Worm (Caenorhabditis elegans) whole organism, midembryonic: ENCODE results near the gene R03D7.15.
"Not testable (repeated sequence)": the region's sequence is repeated elsewhere in the genome, so short reads cannot be mapped to it uniquely, and the experiment has no call there.

Experiments
- T22C8.4 ChIP-seq: fragments of 200-800 bp; sonication (Bioruptor generic); IDR thresholded peaks from 2 replicates; pipeline ENCODE4 v1.3.6; 2022; ENCODE audit warnings: missing genetic modification characterization, missing compliant biosample characterization
- cog-1 ChIP-seq: sonication (generic microtip); optimal IDR thresholded peaks from 2 replicates; lab custom pipeline; 2016; ENCODE audit warnings: missing genetic modification characterization, missing compliant biosample characterization
- flt-1 ChIP-seq: fragments of 200-800 bp; sonication (Bioruptor generic); IDR thresholded peaks from 2 replicates; pipeline ENCODE4 v1.3.6; 2022; ENCODE audit warnings: missing genetic modification characterization, missing compliant biosample characterization
- klf-2 ChIP-seq: fragments of 200-800 bp; sonication (Bioruptor generic); conservative IDR thresholded peaks from 2 replicates; pipeline ENCODE4 v1.3.6; 2022; ENCODE audit warnings: missing genetic modification reagents, missing genetic modification characterization, missing compliant biosample characterization
- med-1 ChIP-seq: sonication (generic microtip); optimal IDR thresholded peaks from 2 replicates; lab custom pipeline; 2017; ENCODE audit warnings: missing genetic modification characterization, mild to moderate bottlenecking, missing compliant biosample characterization, antibody characterized with exemption, missing genetic modification reagents; ENCODE audit not compliant: insufficient read depth
- ref-1 ChIP-seq: fragments of 200-800 bp; sonication (Bioruptor generic); conservative IDR thresholded peaks from 2 replicates; pipeline ENCODE4 v1.3.6; 2022; ENCODE audit warnings: missing genetic modification reagents, missing genetic modification characterization, missing compliant biosample characterization
- tab-1 ChIP-seq: fragments of 200-800 bp; sonication (Bioruptor generic); IDR thresholded peaks from 2 replicates; pipeline ENCODE4 v1.3.6; 2022; ENCODE audit warnings: missing genetic modification characterization, missing compliant biosample characterization
- ztf-23 ChIP-seq: fragments of 200-800 bp; sonication (Bioruptor generic); IDR thresholded peaks from 2 replicates; pipeline ENCODE4 v1.3.6; 2022; ENCODE audit warnings: missing genetic modification reagents, missing genetic modification characterization, missing compliant biosample characterization
- ztf-29 ChIP-seq: fragments of 200-800 bp; sonication (Bioruptor generic); IDR thresholded peaks from 2 replicates; pipeline ENCODE4 v1.3.6; 2022; ENCODE audit warnings: missing genetic modification reagents, missing genetic modification characterization, missing compliant biosample characterization

The R03D7.15 gene

DNA sequence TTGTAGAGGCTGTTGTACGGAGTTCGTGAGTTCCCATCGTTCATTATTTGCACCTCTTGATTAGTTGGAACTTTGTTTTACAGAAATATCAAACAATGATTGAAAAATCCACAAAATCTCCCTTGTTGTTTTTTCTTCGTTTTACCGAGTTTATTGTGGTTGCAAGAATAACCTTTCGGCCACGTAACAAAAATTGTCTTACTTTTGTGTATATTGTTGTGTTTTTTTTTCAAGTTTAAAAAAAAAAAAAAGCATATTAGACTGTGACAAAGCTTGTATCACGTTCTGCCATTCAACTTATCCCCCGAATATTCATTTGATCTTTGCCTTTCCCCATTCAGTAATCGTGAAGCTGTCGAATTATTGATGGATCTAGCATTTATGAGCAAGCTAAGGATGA lies 24.8 kb upstream of the R03D7.15 start, which contains the start of gene F44F4.10:
F44F4.10 (minus strand) TSS at position 101 of the 400 bp plus-strand sequence.
- TF ChIP-seq ztf-29 (GFP tag; lab: Robert Waterston, UW): no peak

DNA sequence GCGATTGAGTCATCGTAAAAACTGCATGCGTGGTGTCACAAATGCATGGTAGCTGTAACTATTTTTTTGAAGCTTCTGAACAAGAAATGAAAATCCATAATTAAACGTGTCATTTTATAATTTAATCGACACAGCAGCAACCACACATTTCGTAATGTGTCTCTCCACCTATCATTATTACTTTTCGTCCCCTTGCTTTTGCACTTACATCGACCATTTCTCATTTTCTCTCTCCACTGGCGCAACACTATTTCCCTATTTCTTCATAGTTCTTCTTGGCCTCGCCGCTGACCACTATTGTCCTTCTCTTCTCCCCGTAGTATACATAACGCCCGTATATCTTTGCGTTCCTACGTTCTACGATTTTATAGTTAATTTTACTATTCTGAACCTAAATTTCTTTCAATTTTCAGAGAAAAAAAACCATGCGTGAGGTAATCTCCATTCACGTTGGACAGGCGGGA lies 23.7 kb upstream of the R03D7.15 start, which contains the start of gene tba-4:
tba-4 (plus strand) TSS at position 414 of the 464 bp plus-strand sequence.
- TF ChIP-seq ztf-23 (GFP tag; lab: Robert Waterston, UW): no peak
- no peak for TF ChIP-seq flt-1 (GFP tag; lab: Robert Waterston, UW)
- TF ChIP-seq cog-1: no peak
- TF ChIP-seq T22C8.4: no peak
- TF ChIP-seq med-1 (GFP tag; lab: Kevin White, UChicago): no peak
- no peak for TF ChIP-seq ref-1
- no peak for TF ChIP-seq ztf-29 (GFP tag; lab: Robert Waterston, UW)
- TF ChIP-seq klf-2 (GFP tag; lab: Robert Waterston, UW): no peak
- no peak for TF ChIP-seq tab-1

ce11 chrII:10922874-10923273 lies 19.1 kb upstream of the R03D7.15 start, which contains the start of gene Y19D2B.1:
Gene Y19D2B.1 (minus strand): TSS chrII:10922974.
- TF ChIP-seq klf-2, flt-1, ztf-29 (GFP tag; lab: Robert Waterston, UW): not testable (repeated sequence)

ce11 chrII:10923948-10924347 lies 18.1 kb upstream of the R03D7.15 start, which contains the start of gene Y19D2B.2:
Gene Y19D2B.2 (plus strand): TSS chrII:10924248.
- TF ChIP-seq cog-1 (no peak), med-1 (GFP tag; lab: Kevin White, UChicago) (no peak), ztf-29 (GFP tag; lab: Robert Waterston, UW) (no peak)

- no peak for TF ChIP-seq klf-2 (GFP tag; lab: Robert Waterston, UW)
- TF ChIP-seq ztf-23 (GFP tag; lab: Robert Waterston, UW): no peak
- TF ChIP-seq flt-1 (GFP tag; lab: Robert Waterston, UW): no peak
- TF ChIP-seq med-1 (GFP tag; lab: Kevin White, UChicago): no peak
- no peak for TF ChIP-seq ref-1
- TF ChIP-seq ztf-29 (GFP tag; lab: Robert Waterston, UW): no peak
- no peak for TF ChIP-seq cog-1
- no peak for TF ChIP-seq tab-1
- TF ChIP-seq T22C8.4: no peak
Measured at ce11 chrII:10924669-10925068, 17.3 kb upstream of the R03D7.15 start.

DNA sequence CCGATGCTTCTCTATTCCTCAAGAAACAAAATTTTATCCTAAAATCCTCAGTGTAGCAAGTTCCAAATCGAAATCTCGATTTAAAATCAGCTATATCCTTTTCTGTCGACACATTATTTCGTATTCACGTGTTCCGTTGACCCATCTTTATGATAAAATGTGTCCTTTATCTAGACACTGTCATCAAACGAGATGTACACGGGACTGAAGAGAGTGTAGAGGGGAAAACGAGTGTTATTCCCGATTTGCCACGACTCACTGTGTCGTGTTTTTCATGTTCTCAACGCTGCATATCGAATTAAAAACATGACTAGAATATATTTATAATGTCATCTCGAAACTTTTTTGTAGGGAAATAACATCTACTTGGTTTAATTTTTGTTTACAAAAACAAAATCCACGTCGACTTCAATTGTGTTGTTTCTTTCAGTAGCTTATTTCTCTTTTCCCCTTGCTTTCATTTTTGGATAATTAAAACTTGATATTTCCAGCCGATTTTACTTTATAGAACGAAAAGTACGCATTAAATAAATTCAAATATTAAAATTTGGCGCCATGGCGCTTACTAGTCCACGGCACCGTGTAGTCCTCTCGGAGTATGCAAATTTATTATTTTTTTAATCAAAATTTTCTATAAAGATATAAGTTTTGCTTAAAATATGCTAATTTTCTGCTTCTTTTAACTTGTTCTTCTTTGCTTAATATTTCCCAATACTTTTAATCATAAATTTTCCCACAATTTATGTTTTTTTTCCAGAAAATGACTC lies 16.0 kb upstream of the R03D7.15 start, which contains the start of gene metr-1:
metr-1 (plus strand) TSS at position 758 of the 767 bp plus-strand sequence.
- TF ChIP-seq med-1 (GFP tag; lab: Kevin White, UChicago): no peak
- TF ChIP-seq klf-2 (GFP tag; lab: Robert Waterston, UW): no peak
- TF ChIP-seq tab-1: no peak
- TF ChIP-seq ztf-23 (GFP tag; lab: Robert Waterston, UW): no peak
- no peak for TF ChIP-seq ref-1
- no peak for TF ChIP-seq ztf-29 (GFP tag; lab: Robert Waterston, UW)
- no peak for TF ChIP-seq T22C8.4
- TF ChIP-seq flt-1 (GFP tag; lab: Robert Waterston, UW): no peak
- no peak for TF ChIP-seq cog-1

ce11 chrII:10930678-10931650 lies 11.1 kb upstream of the R03D7.15 start:
- TF ChIP-seq flt-1 (GFP tag; lab: Robert Waterston, UW) (no peak), ztf-23 (GFP tag; lab: Robert Waterston, UW) (no peak), tab-1 (no peak), cog-1 (no peak), klf-2 (GFP tag; lab: Robert Waterston, UW) (no peak), ztf-29 (GFP tag; lab: Robert Waterston, UW) (no peak), med-1 (GFP tag; lab: Kevin White, UChicago) (no peak), ref-1 (no peak), T22C8.4 (no peak)

- TF ChIP-seq T22C8.4: no peak
- no peak for TF ChIP-seq med-1 (GFP tag; lab: Kevin White, UChicago)
- no peak for TF ChIP-seq klf-2 (GFP tag; lab: Robert Waterston, UW)
- no peak for TF ChIP-seq ref-1
- TF ChIP-seq ztf-23 (GFP tag; lab: Robert Waterston, UW): no peak
- no peak for TF ChIP-seq cog-1
- TF ChIP-seq ztf-29 (GFP tag; lab: Robert Waterston, UW): no peak
- TF ChIP-seq tab-1: no peak
- TF ChIP-seq flt-1 (GFP tag; lab: Robert Waterston, UW): no peak
Measured at ce11 chrII:10932305-10932704, 9.7 kb upstream of the R03D7.15 start.

ce11 chrII:10933948-10934722 lies 7.9 kb upstream of the R03D7.15 start:
- TF ChIP-seq T22C8.4 (no peak), med-1 (GFP tag; lab: Kevin White, UChicago) (no peak), cog-1 (no peak), flt-1 (GFP tag; lab: Robert Waterston, UW) (no peak), tab-1 (no peak), ref-1 (no peak), ztf-29 (GFP tag; lab: Robert Waterston, UW) (no peak), ztf-23 (GFP tag; lab: Robert Waterston, UW) (no peak), klf-2 (GFP tag; lab: Robert Waterston, UW) (no peak)
